Fruit fly (Drosophila melanogaster) S2 (cell line): Measurements from ENCODE around the gene CG33514.

Experiments
- CG8478 ChIP-seq: fragments of >200 bp; optimal IDR thresholded peaks from 2 replicates; lab custom pipeline; 2018
- CTCF ChIP-seq, 2 experiments: fragments of >200 bp; optimal IDR thresholded peaks; 2 replicates each; lab custom pipeline; 2018

The CG33514 gene

dm6 chr3L:4356986-4357385, 8.2 kb upstream of the CG33514 start:
- TF ChIP-seq CG8478 (lab: Kevin White, UChicago) = no peak
- TF ChIP-seq CTCF (optimal IDR thresholded peaks at IDR 0.05; lab: Kevin White, UChicago) = no peak

- TF ChIP-seq CG8478 (lab: Kevin White, UChicago) (no peak), CTCF (optimal IDR thresholded peaks at IDR 0.05; lab: Kevin White, UChicago) (no peak)
Observed at dm6 chr3L:4357705-4358131, 7.5 kb upstream of the CG33514 start.

- TF ChIP-seq CG8478 (lab: Kevin White, UChicago) (no peak), CTCF (optimal IDR thresholded peaks at IDR 0.05; lab: Kevin White, UChicago) (no peak)
Observed at dm6 chr3L:4359688-4360375, 5.4 kb upstream of the CG33514 start.

- no peak for TF ChIP-seq CG8478 (lab: Kevin White, UChicago)
- TF ChIP-seq CTCF (optimal IDR thresholded peaks at IDR 0.05; lab: Kevin White, UChicago) = no peak
Observed at dm6 chr3L:4360376-4360703, 4.9 kb upstream of the CG33514 start.

dm6 chr3L:4362937-4363336, 2.3 kb upstream of the CG33514 start:
- TF ChIP-seq CG8478 (lab: Kevin White, UChicago) = no peak
- no peak for TF ChIP-seq CTCF (optimal IDR thresholded peaks at IDR 0.05; lab: Kevin White, UChicago)

dm6 chr3L:4363484-4363883, 1.8 kb upstream of the CG33514 start:
- TF ChIP-seq CTCF (optimal IDR thresholded peaks at IDR 0.05; lab: Kevin White, UChicago) (no peak), CG8478 (lab: Kevin White, UChicago) (no peak)

- TF ChIP-seq CTCF (optimal IDR thresholded peaks at IDR 0.05; lab: Kevin White, UChicago) = peak in 1 of 2 experiments; percentile 19
- TF ChIP-seq CG8478 (lab: Kevin White, UChicago) = no peak
Observed at dm6 chr3L:4363887-4364794, 1.1 kb upstream of the CG33514 start, which contains the start of the genes Cip4 and mRpS6. Cip4 (minus strand) TSS chr3L:4364102. mRpS6 (plus strand) TSS chr3L:4364550.

- TF ChIP-seq CTCF (optimal IDR thresholded peaks at IDR 0.05; lab: Kevin White, UChicago) (no peak), CG8478 (lab: Kevin White, UChicago) (no peak)
Observed at dm6 chr3L:4367339-4367738, 2.1 kb downstream of the CG33514 start, which contains the start of gene CG11342. CG11342 (minus strand) TSS chr3L:4367458.

dm6 chr3L:4371978-4372377, 6.7 kb downstream of the CG33514 start:
- TF ChIP-seq CTCF (optimal IDR thresholded peaks at IDR 0.05; lab: Kevin White, UChicago) (no peak), CG8478 (lab: Kevin White, UChicago) (no peak)

- no peak for TF ChIP-seq CTCF (optimal IDR thresholded peaks at IDR 0.05; lab: Kevin White, UChicago)
- TF ChIP-seq CG8478 (lab: Kevin White, UChicago) = no peak
Observed at dm6 chr3L:4375675-4376366, 10.6 kb downstream of the CG33514 start.

- no peak for TF ChIP-seq CG8478 (lab: Kevin White, UChicago)
- no peak for TF ChIP-seq CTCF (optimal IDR thresholded peaks at IDR 0.05; lab: Kevin White, UChicago)
Observed at dm6 chr3L:4377496-4377895, 12.3 kb downstream of the CG33514 start.

- TF ChIP-seq CG8478 (lab: Kevin White, UChicago) = no peak
- TF ChIP-seq CTCF (optimal IDR thresholded peaks at IDR 0.05; lab: Kevin White, UChicago) = no peak
Observed at dm6 chr3L:4378895-4379294, 13.7 kb downstream of the CG33514 start.

dm6 chr3L:4380231-4380645, 15.0 kb downstream of the CG33514 start, which contains the start of gene DopEcR:
DopEcR (minus strand) TSS chr3L:4380387.
- TF ChIP-seq CG8478 (lab: Kevin White, UChicago) (no peak), CTCF (optimal IDR thresholded peaks at IDR 0.05; lab: Kevin White, UChicago) (no peak)

- TF ChIP-seq CTCF (optimal IDR thresholded peaks at IDR 0.05; lab: Kevin White, UChicago) = no peak
- no peak for TF ChIP-seq CG8478 (lab: Kevin White, UChicago)
Observed at dm6 chr3L:4381529-4381928, 16.3 kb downstream of the CG33514 start, which contains the start of gene CG32240. CG32240 (minus strand) TSS chr3L:4381629.
